Worm (Caenorhabditis elegans) whole organism, late embryonic: Measurements from ENCODE around the gene C03B1.10.

Experiments
- K02D7.2 ChIP-seq: sonication (generic microtip); optimal IDR thresholded peaks from 2 replicates; lab custom pipeline; 2017; ENCODE audit warnings: mild to moderate bottlenecking, missing genetic modification characterization, missing compliant biosample characterization
- K09A11.1 ChIP-seq: sonication (generic microtip); optimal IDR thresholded peaks from 2 replicates; lab custom pipeline; 2017; ENCODE audit warnings: antibody characterized with exemption, mild to moderate bottlenecking, missing genetic modification characterization, missing compliant biosample characterization; ENCODE audit not compliant: insufficient read depth
- ahr-1 ChIP-seq: sonication (generic microtip); optimal IDR thresholded peaks from 2 replicates; lab custom pipeline; 2016; ENCODE audit warnings: missing genetic modification characterization, missing compliant biosample characterization
- ama-1 ChIP-seq: fragments of 150-350 bp; optimal IDR thresholded peaks from 2 replicates; lab custom pipeline; 2014
- ceh-19 ChIP-seq: fragments of 200-800 bp; sonication (Bioruptor generic); optimal IDR thresholded peaks from 2 replicates; lab custom pipeline; 2018; ENCODE audit warnings: mild to moderate bottlenecking, missing genetic modification characterization, missing compliant biosample characterization
- ceh-34 ChIP-seq: sonication (generic microtip); optimal IDR thresholded peaks from 2 replicates; lab custom pipeline; 2016; ENCODE audit warnings: mild to moderate bottlenecking, missing genetic modification characterization, missing compliant biosample characterization
- ceh-48 ChIP-seq: sonication (generic microtip); optimal IDR thresholded peaks from 2 replicates; lab custom pipeline; 2016; ENCODE audit warnings: missing genetic modification characterization, inconsistent platforms, missing compliant biosample characterization
- che-1 ChIP-seq: sonication (generic microtip); optimal IDR thresholded peaks from 2 replicates; lab custom pipeline; 2016; ENCODE audit warnings: mild to moderate bottlenecking, missing genetic modification characterization, missing compliant biosample characterization
- dve-1 ChIP-seq: sonication (generic microtip); optimal IDR thresholded peaks from 2 replicates; lab custom pipeline; 2017; ENCODE audit warnings: antibody characterized with exemption, mild to moderate bottlenecking, missing genetic modification characterization, missing compliant biosample characterization
- ets-4 ChIP-seq: sonication (generic microtip); optimal IDR thresholded peaks from 2 replicates; lab custom pipeline; 2016; ENCODE audit warnings: missing genetic modification characterization, missing compliant biosample characterization
- eyg-1 ChIP-seq: sonication (generic microtip); optimal IDR thresholded peaks from 2 replicates; lab custom pipeline; 2016; ENCODE audit warnings: missing genotype, missing genetic modification characterization, missing compliant biosample characterization
- fax-1 ChIP-seq: sonication (generic microtip); optimal IDR thresholded peaks from 2 replicates; lab custom pipeline; 2016; ENCODE audit warnings: missing genotype, missing genetic modification characterization, missing compliant biosample characterization
- gmeb-2 ChIP-seq: sonication (generic microtip); optimal IDR thresholded peaks from 2 replicates; lab custom pipeline; 2016; ENCODE audit warnings: missing genetic modification characterization, inconsistent platforms, missing compliant biosample characterization
- hlh-13 ChIP-seq: fragments of 200-800 bp; sonication (Bioruptor generic); optimal IDR thresholded peaks from 2 replicates; lab custom pipeline; 2018; ENCODE audit warnings: mild to moderate bottlenecking, missing genetic modification characterization, missing compliant biosample characterization
- hlh-6 ChIP-seq: sonication (generic microtip); optimal IDR thresholded peaks from 2 replicates; lab custom pipeline; 2016; ENCODE audit warnings: missing genotype, missing genetic modification characterization, missing compliant biosample characterization
- lim-6 ChIP-seq: sonication (generic microtip); optimal IDR thresholded peaks from 2 replicates; lab custom pipeline; 2016; ENCODE audit warnings: missing genetic modification characterization, missing compliant biosample characterization
- lin-11 ChIP-seq: fragments of 200-800 bp; sonication (Bioruptor generic); optimal IDR thresholded peaks from 2 replicates; lab custom pipeline; 2018; ENCODE audit warnings: mild to moderate bottlenecking, missing genetic modification characterization, missing compliant biosample characterization
- nhr-11 ChIP-seq: fragments of 150-350 bp; optimal IDR thresholded peaks from 2 replicates; lab custom pipeline; 2014; ENCODE audit warnings: missing biosample characterization, missing genetic modification characterization
- npax-4 ChIP-seq: sonication (generic microtip); optimal IDR thresholded peaks from 2 replicates; lab custom pipeline; 2016; ENCODE audit warnings: missing genetic modification characterization, missing compliant biosample characterization
- odd-2 ChIP-seq: sonication (generic microtip); optimal IDR thresholded peaks from 2 replicates; lab custom pipeline; 2017; ENCODE audit warnings: antibody characterized with exemption, mild to moderate bottlenecking, missing genetic modification characterization, missing compliant biosample characterization
- pag-3 ChIP-seq: sonication (generic microtip); optimal IDR thresholded peaks from 2 replicates; lab custom pipeline; 2016; ENCODE audit warnings: missing compliant biosample characterization, missing genetic modification characterization, borderline replicate concordance
- pat-9 ChIP-seq: fragments of 200-800 bp; sonication (Bioruptor generic); optimal IDR thresholded peaks from 2 replicates; lab custom pipeline; 2018; ENCODE audit warnings: mild to moderate bottlenecking, missing genetic modification characterization, moderate library complexity, missing compliant biosample characterization
- pha-4 ChIP-seq: fragments of 150-350 bp; optimal IDR thresholded peaks from 2 replicates; lab custom pipeline; 2018; ENCODE audit warnings: missing biosample characterization, missing genetic modification reagents, missing genetic modification characterization
- pqm-1 ChIP-seq: sonication (generic microtip); optimal IDR thresholded peaks from 2 replicates; lab custom pipeline; 2016; ENCODE audit warnings: missing genetic modification characterization, missing compliant biosample characterization
- pros-1 ChIP-seq: fragments of 150-350 bp; optimal IDR thresholded peaks from 2 replicates; lab custom pipeline; 2014; ENCODE audit warnings: missing biosample characterization, missing genetic modification reagents, missing genetic modification characterization
- rnt-1 ChIP-seq: sonication (generic microtip); optimal IDR thresholded peaks from 2 replicates; lab custom pipeline; 2016; ENCODE audit warnings: missing genetic modification characterization, missing compliant biosample characterization
- sdc-2 ChIP-seq: sonication (generic microtip); optimal IDR thresholded peaks from 2 replicates; lab custom pipeline; 2016; ENCODE audit warnings: missing genotype, missing genetic modification characterization, missing compliant biosample characterization
- sox-2 ChIP-seq: fragments of 200-800 bp; sonication (Bioruptor generic); IDR thresholded peaks from 2 replicates; pipeline ENCODE4 v1.3.6; 2022; ENCODE audit warnings: missing genetic modification reagents, missing genetic modification characterization, missing compliant biosample characterization
- syd-9 ChIP-seq: sonication (generic microtip); optimal IDR thresholded peaks from 2 replicates; lab custom pipeline; 2016; ENCODE audit warnings: mild to moderate bottlenecking, missing genetic modification characterization, moderate library complexity, missing compliant biosample characterization
- ttx-3 ChIP-seq: sonication (generic microtip); optimal IDR thresholded peaks from 2 replicates; lab custom pipeline; 2016; ENCODE audit warnings: missing genetic modification reagents, missing genetic modification characterization, missing compliant biosample characterization
- unc-3 ChIP-seq, 2 experiments: fragments of 200-800 bp in 1 of 2; sonication (Bioruptor generic) in 1 of 2; sonication (generic microtip) in 1 of 2; conservative IDR thresholded peaks in 1 of 2; optimal IDR thresholded peaks in 1 of 2; 2 replicates each; pipeline versions ENCODE4 v1.3.6 to Lab custom; 2016 to 2022; ENCODE audit warnings: missing compliant biosample characterization in 2 of 2, missing genetic modification characterization in 2 of 2, missing genetic modification reagents in 1 of 2
- unc-42 ChIP-seq: sonication (generic microtip); optimal IDR thresholded peaks from 2 replicates; lab custom pipeline; 2016; ENCODE audit warnings: missing genotype, missing genetic modification characterization, missing compliant biosample characterization
- unc-55 ChIP-seq: sonication (generic microtip); optimal IDR thresholded peaks from 2 replicates; lab custom pipeline; 2017; ENCODE audit warnings: missing biosample characterization, missing genetic modification reagents, missing genetic modification characterization
- unc-86 ChIP-seq: sonication (generic microtip); optimal IDR thresholded peaks from 2 replicates; lab custom pipeline; 2016; ENCODE audit warnings: missing genetic modification characterization, missing compliant biosample characterization
- zip-5 ChIP-seq: sonication (generic microtip); optimal IDR thresholded peaks from 2 replicates; lab custom pipeline; 2016; ENCODE audit warnings: missing genetic modification characterization, missing compliant biosample characterization
- ztf-16 ChIP-seq: sonication (generic microtip); optimal IDR thresholded peaks from 2 replicates; lab custom pipeline; 2017; ENCODE audit warnings: missing genetic modification characterization, missing compliant biosample characterization

C03B1.10 gene

ce11 chrX:6364196-6364595 is 6.5 kb upstream of the C03B1.10 start, which contains the start of gene C03B1.4:
TSS of gene C03B1.4 (plus strand) at chrX:6364496.
- TF ChIP-seq K02D7.2 (tag; lab: Kevin White, UChicago) = no peak
- no peak for TF ChIP-seq syd-9
- TF ChIP-seq ceh-48 (tag; lab: Kevin White, UChicago) = no peak
- no peak for TF ChIP-seq ceh-34 (tag; lab: Kevin White, UChicago)
- no peak for TF ChIP-seq unc-42 (tag; lab: Kevin White, UChicago)
- no peak for TF ChIP-seq unc-86
- TF ChIP-seq npax-4 (tag; lab: Kevin White, UChicago) = no peak
- TF ChIP-seq hlh-13 (GFP tag; lab: Kevin White, UChicago) = no peak
- TF ChIP-seq pqm-1 = no peak
- TF ChIP-seq ahr-1 (tag; lab: Kevin White, UChicago) = no peak
- TF ChIP-seq lin-11 (tag; lab: Kevin White, UChicago) = no peak
- TF ChIP-seq unc-55 (GFP tag; lab: Kevin White, UChicago) = no peak
- no peak for TF ChIP-seq fax-1 (tag; lab: Kevin White, UChicago)
- no peak for TF ChIP-seq rnt-1

- no peak for TF ChIP-seq unc-55 (GFP tag; lab: Kevin White, UChicago)
- no peak for TF ChIP-seq lin-11 (tag; lab: Kevin White, UChicago)
- no peak for TF ChIP-seq ets-4
- TF ChIP-seq nhr-11 (tag; lab: Kevin White, UChicago) = no peak
- no peak for TF ChIP-seq dve-1
- no peak for TF ChIP-seq che-1 (tag; lab: Kevin White, UChicago)
- no peak for TF ChIP-seq pat-9 (tag; lab: Kevin White, UChicago)
- no peak for TF ChIP-seq pag-3 (tag; lab: Kevin White, UChicago)
These were observed 3.0 kb upstream of the C03B1.10 start, which contains the start of gene C03B1.14 for ce11 chrX:6360658-6361057. TSS of gene C03B1.14 (minus strand) at chrX:6360758.

DNA sequence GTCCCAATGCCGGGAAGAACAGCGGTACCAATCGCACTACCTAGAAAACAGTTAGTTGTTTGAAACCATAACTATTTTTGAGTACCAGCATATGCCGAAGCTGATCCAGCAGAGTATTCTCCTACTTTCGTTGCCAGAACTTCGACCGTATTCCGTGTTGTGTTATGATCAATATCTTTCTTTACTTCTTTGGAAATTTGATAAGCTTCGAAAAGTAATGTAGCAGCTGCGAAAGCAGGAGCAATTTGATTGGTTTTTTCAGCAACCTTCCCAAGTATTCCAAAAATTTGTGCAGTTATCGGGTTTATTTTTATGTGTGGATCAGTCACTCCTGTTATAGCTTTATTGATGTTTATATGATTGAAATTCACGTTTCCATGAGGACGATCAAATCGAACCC is 2.4 kb upstream of the C03B1.10 start:
- no peak for TF ChIP-seq ztf-16 (tag; lab: Kevin White, UChicago)
- TF ChIP-seq ceh-19 = no peak
- no peak for TF ChIP-seq hlh-6 (tag; lab: Kevin White, UChicago)
- no peak for TF ChIP-seq hlh-13 (GFP tag; lab: Kevin White, UChicago)
- TF ChIP-seq, all 69 proteins: peak for 0

DNA sequence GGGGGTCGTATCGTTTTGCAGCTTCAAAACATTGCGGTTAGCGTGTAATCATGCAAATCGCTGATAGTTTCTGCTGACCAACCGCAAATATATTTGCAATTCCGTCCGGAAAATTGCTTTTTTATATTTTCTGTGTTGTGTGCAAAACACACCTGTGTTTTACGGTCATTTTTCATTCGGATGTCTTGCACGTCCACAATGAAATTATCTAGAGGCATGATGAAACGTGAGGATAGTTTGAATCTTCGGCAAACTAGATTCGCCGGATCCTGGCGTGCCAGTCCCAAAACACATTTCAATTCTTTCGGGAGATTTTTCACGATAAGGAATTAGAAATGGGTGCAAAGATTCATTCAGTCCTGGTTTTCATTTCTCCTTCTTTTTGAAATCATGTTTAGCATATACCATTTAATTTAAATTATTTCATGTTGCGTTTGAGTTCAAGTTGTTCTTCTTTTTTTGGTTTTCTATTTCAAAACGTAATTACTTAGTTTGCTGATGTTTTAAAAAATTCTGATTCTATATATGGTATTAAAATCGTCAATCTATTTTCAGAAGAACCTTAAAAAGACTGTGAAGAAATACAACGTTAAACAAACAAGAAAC is 2.5 kb downstream of the C03B1.10 start, which contains the start of gene C03B1.5:
Gene C03B1.5 (plus strand): TSS at position 556 of the 606 bp plus-strand sequence.
- TF ChIP-seq pros-1 (no peak), eyg-1 (no peak), hlh-6 (tag; lab: Kevin White, UChicago) (no peak), ttx-3 (tag; lab: Kevin White, UChicago) (no peak), fax-1 (tag; lab: Kevin White, UChicago) (no peak), ahr-1 (tag; lab: Kevin White, UChicago) (no peak)

DNA sequence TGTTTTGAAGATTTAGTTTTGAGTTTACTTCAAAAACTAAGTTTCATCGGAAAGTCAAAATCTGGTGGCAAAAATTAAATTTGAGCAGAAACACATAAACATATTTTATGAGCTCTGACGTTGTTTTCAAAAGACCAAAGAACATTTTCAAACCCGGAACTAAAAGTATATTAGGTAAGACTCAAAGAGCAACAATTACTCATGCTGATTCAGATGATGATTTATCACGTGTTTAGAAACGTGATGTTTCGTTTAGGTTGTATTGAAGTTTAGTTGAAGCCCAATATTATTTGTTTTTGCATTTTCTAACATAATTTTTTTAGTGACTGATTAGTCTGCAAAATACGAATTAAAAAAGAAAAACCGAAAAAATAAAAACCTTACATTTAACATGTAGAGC is 3.9 kb downstream of the C03B1.10 start:
- TF ChIP-seq unc-42 (tag; lab: Kevin White, UChicago) (no peak), ceh-48 (tag; lab: Kevin White, UChicago) (no peak), che-1 (tag; lab: Kevin White, UChicago) (no peak), pha-4 (tag; lab: Kevin White, UChicago) (no peak), lim-6 (tag; lab: Kevin White, UChicago) (no peak), zip-5 (no peak), unc-55 (GFP tag; lab: Kevin White, UChicago) (no peak), K02D7.2 (tag; lab: Kevin White, UChicago) (no peak), ama-1 (lab: Kevin White, UChicago) (no peak), sox-2 (GFP tag; lab: Robert Waterston, UW) (no peak), gmeb-2 (tag; lab: Kevin White, UChicago) (no peak), pag-3 (tag; lab: Kevin White, UChicago) (no peak), dve-1 (no peak), unc-86 (no peak), K09A11.1 (tag; lab: Kevin White, UChicago) (no peak), unc-3 (GFP tag; conservative IDR thresholded peaks at IDR 0.05; lab: Robert Waterston, UW) (no peak), unc-3 (tag; optimal IDR thresholded peaks at IDR 0.05; lab: Kevin White, UChicago) (no peak), sdc-2 (no peak), rnt-1 (no peak), odd-2 (no peak)
- TF ChIP-seq, all 69 proteins: peak for 0
